Worm (Caenorhabditis elegans) whole organism, L4 larva: ENCODE data around the gene grld-1.

Experiments
- aha-1 ChIP-seq: fragments of 150-350 bp; peaks from one replicate; lab custom pipeline; 2014; ENCODE audit warnings: missing biosample characterization, missing genetic modification characterization
- ama-1 ChIP-seq: fragments of 150-350 bp; optimal IDR thresholded peaks from 2 replicates; lab custom pipeline; 2014; ENCODE audit warnings: inconsistent platforms, mixed read lengths
- ceh-20 ChIP-seq: fragments of 200-800 bp; sonication (Bioruptor generic); IDR thresholded peaks from 2 replicates; pipeline ENCODE4 v1.3.6; 2022; ENCODE audit warnings: missing genetic modification reagents, missing genetic modification characterization, missing compliant biosample characterization
- ceh-44 ChIP-seq: fragments of 200-800 bp; sonication (Bioruptor generic); IDR thresholded peaks from 2 replicates; pipeline ENCODE4 v1.3.6; 2022; ENCODE audit warnings: missing genetic modification reagents, missing genetic modification characterization, missing compliant biosample characterization
- ctbp-1 ChIP-seq: fragments of 200-800 bp; sonication (Bioruptor generic); IDR thresholded peaks from 2 replicates; pipeline ENCODE4 v1.3.6; 2022; ENCODE audit warnings: missing genetic modification reagents, missing genetic modification characterization, missing compliant biosample characterization
- dmd-9 ChIP-seq: fragments of 200-800 bp; sonication (Bioruptor generic); IDR thresholded peaks from 2 replicates; pipeline ENCODE4 v1.3.6; 2022; ENCODE audit warnings: missing genetic modification reagents, missing genetic modification characterization, missing compliant biosample characterization
- dpl-1 ChIP-seq: fragments of 150-350 bp; optimal IDR thresholded peaks from 2 replicates; lab custom pipeline; 2014; ENCODE audit warnings: missing biosample characterization, missing genetic modification reagents, missing genetic modification characterization
- fkh-10 ChIP-seq: fragments of 150-350 bp; optimal IDR thresholded peaks from 2 replicates; lab custom pipeline; 2014; ENCODE audit warnings: missing biosample characterization, missing genetic modification reagents, missing genetic modification characterization
- hlh-11 ChIP-seq: fragments of 200-800 bp; sonication (Bioruptor generic); optimal IDR thresholded peaks from 2 replicates; lab custom pipeline; 2018; ENCODE audit warnings: mild to moderate bottlenecking, missing genetic modification characterization, missing compliant biosample characterization
- hlh-30 ChIP-seq: sonication (generic microtip); optimal IDR thresholded peaks from 2 replicates; lab custom pipeline; 2017; ENCODE audit warnings: antibody characterized with exemption, mild to moderate bottlenecking, missing genetic modification characterization, missing compliant biosample characterization; ENCODE audit not compliant: insufficient read depth
- hmg-1.1 ChIP-seq: fragments of 200-800 bp; sonication (Bioruptor generic); IDR thresholded peaks from 2 replicates; pipeline ENCODE4 v1.3.6; 2022; ENCODE audit warnings: missing genetic modification reagents, missing genetic modification characterization, missing compliant biosample characterization
- jun-1 ChIP-seq: fragments of 150-350 bp; optimal IDR thresholded peaks from 2 replicates; lab custom pipeline; 2014; ENCODE audit warnings: missing biosample characterization, missing genetic modification reagents, missing genetic modification characterization
- lin-1 ChIP-seq: fragments of 200-800 bp; sonication (Bioruptor generic); IDR thresholded peaks from 2 replicates; pipeline ENCODE4 v1.3.6; 2022; ENCODE audit warnings: missing genetic modification reagents, missing genetic modification characterization, missing compliant biosample characterization
- lin-29 ChIP-seq: fragments of 200-800 bp; sonication (Bioruptor generic); IDR thresholded peaks from 2 replicates; pipeline ENCODE4 v1.3.6; 2022; ENCODE audit warnings: missing genetic modification reagents, missing genetic modification characterization, missing compliant biosample characterization
- madf-5 ChIP-seq, 2 experiments: fragments of 200-800 bp; sonication (Bioruptor generic); IDR thresholded peaks; 2 replicates each; pipeline ENCODE4 v1.3.6; 2022; ENCODE audit warnings: missing compliant biosample characterization in 2 of 2, missing genetic modification characterization in 2 of 2
- mdl-1 ChIP-seq, 2 experiments: fragments of 150-350 bp in 1 of 2; sonication (generic microtip) in 1 of 2; optimal IDR thresholded peaks; 2 replicates each; lab custom pipeline; 2014 to 2017; ENCODE audit warnings: missing biosample characterization in 2 of 2, missing genetic modification characterization in 2 of 2
- mes-2 ChIP-seq: sonication (generic microtip); optimal IDR thresholded peaks from 2 replicates; lab custom pipeline; 2016; ENCODE audit warnings: missing genotype, mild to moderate bottlenecking, missing genetic modification characterization, missing compliant biosample characterization; ENCODE audit not compliant: poor library complexity, severe bottlenecking
- nhr-28 ChIP-seq: fragments of 150-350 bp; optimal IDR thresholded peaks from 2 replicates; lab custom pipeline; 2014; ENCODE audit warnings: missing biosample characterization, missing genetic modification characterization
- nhr-48 ChIP-seq: sonication (generic microtip); optimal IDR thresholded peaks from 2 replicates; lab custom pipeline; 2016; ENCODE audit warnings: mild to moderate bottlenecking, missing genetic modification characterization, missing compliant biosample characterization
- php-3 ChIP-seq: fragments of 200-800 bp; sonication (Bioruptor generic); IDR thresholded peaks from 2 replicates; pipeline ENCODE4 v1.3.6; 2022; ENCODE audit warnings: missing genetic modification reagents, missing genetic modification characterization, missing compliant biosample characterization
- saeg-2 ChIP-seq: fragments of 200-800 bp; sonication (Bioruptor generic); IDR thresholded peaks from 2 replicates; pipeline ENCODE4 v1.3.6; 2022; ENCODE audit warnings: missing genetic modification reagents, missing genetic modification characterization, missing compliant biosample characterization
- sdz-12 ChIP-seq: fragments of 200-800 bp; sonication (Bioruptor generic); optimal IDR thresholded peaks from 2 replicates; lab custom pipeline; 2018; ENCODE audit warnings: mild to moderate bottlenecking, missing genetic modification characterization, missing compliant biosample characterization
- skn-1 ChIP-seq: fragments of 150-350 bp; optimal IDR thresholded peaks from 2 replicates; lab custom pipeline; 2014; ENCODE audit warnings: missing biosample characterization, missing genetic modification characterization
- snpc-1.2 ChIP-seq: fragments of 200-800 bp; sonication (Bioruptor generic); IDR thresholded peaks from 2 replicates; pipeline ENCODE4 v1.3.6; 2022; ENCODE audit warnings: missing genetic modification reagents, missing genetic modification characterization, missing compliant biosample characterization
- snpc-4 ChIP-seq: fragments of 150-350 bp; optimal IDR thresholded peaks from 2 replicates; lab custom pipeline; 2014; ENCODE audit warnings: missing biosample characterization, missing genetic modification characterization
- spr-1 ChIP-seq: sonication (generic microtip); optimal IDR thresholded peaks from 2 replicates; lab custom pipeline; 2016; ENCODE audit warnings: mild to moderate bottlenecking, missing genetic modification characterization, missing compliant biosample characterization
- tag-97 ChIP-seq: fragments of 200-800 bp; sonication (Bioruptor generic); IDR thresholded peaks from 2 replicates; pipeline ENCODE4 v1.3.6; 2022; ENCODE audit warnings: missing genetic modification characterization, missing compliant biosample characterization
- unc-62 ChIP-seq, 3 experiments: fragments of 150-350 bp in 1 of 3; sonication (generic microtip); optimal IDR thresholded peaks in 2 of 3; peaks in 1 of 3; 1 replicate in 1 of 3; 2 replicates in 2 of 3; lab custom pipeline; 2014 to 2017; ENCODE audit warnings: missing biosample characterization in 3 of 3, missing genetic modification characterization in 3 of 3, missing genetic modification reagents in 3 of 3, missing genotype in 1 of 3
- zip-11 ChIP-seq: fragments of 200-800 bp; sonication (Bioruptor generic); IDR thresholded peaks from 2 replicates; pipeline ENCODE4 v1.3.6; 2022; ENCODE audit warnings: missing genetic modification characterization, missing compliant biosample characterization

The grld-1 gene

DNA sequence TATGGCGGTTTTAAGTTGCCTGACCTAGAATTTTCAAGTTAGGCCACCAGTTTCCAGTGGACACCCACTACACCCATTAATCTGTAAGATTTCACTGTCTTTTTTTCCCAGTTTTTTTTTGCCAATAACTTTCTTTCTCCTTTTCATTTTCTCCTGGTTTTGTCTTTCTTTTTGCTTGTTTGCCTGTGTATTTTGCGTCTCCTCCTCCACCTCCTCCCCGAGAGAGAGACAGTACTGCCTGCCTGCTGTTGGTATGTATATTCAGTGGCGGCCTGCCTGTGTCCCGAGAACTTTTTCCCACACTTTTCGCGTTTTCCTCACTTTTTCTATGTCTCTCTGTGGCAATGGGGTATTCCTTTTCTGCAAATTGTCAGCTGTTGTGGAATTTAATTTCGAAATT is 44.3 kb downstream of the grld-1 start:
- TF ChIP-seq unc-62 (GFP tag; optimal IDR thresholded peaks at IDR 0.05 in 1 of 2; lab: Kevin White, UChicago) = no peak
- no peak for TF ChIP-seq unc-62 (tag; optimal IDR thresholded peaks at IDR 0.05; lab: Kevin White, UChicago)
- TF ChIP-seq ctbp-1 = no peak
- peak; percentile 60 for TF ChIP-seq aha-1

ce11 chrIV:80943-81342 is 44.8 kb downstream of the grld-1 start:
- no peak for TF ChIP-seq zip-11
- peak; percentile 9 for TF ChIP-seq aha-1

DNA sequence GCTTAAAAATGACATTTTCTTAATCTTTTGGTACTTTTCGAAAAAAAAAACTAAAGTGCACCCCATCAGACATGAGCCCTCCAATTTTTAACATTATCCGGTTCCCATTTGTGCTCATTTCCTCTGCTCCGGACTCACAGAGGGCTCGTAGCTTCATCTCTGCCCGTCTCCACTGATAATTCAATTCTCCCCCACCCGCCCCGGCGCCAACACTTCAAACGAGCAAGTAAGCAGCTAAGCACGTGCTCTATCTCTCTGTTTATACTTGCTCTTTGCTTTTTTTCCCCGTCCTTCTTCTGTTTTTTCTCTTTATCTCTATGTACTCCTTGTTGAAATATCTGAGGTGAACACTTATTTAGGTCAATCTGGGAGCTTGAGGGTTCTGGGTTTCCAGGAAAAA is 46.5 kb downstream of the grld-1 start, which contains the start of gene T05C7.9:
Gene T05C7.9, plus strand, starts transcription at position 72 of the 400 bp plus-strand sequence.
- TF ChIP-seq hlh-30 (tag; lab: Kevin White, UChicago) = peak; percentile 58
- TF ChIP-seq madf-5 (GFP tag; IDR thresholded peaks at IDR 0.05; lab: Robert Waterston, UW) = no peak
- peak; percentile 49 for TF ChIP-seq aha-1
- peak in 1 of 2 experiments; percentile 19 for TF ChIP-seq mdl-1 (tag; optimal IDR thresholded peaks at IDR 0.05; lab: Kevin White, UChicago)
- TF ChIP-seq ctbp-1 = peak; percentile 45; the same call in 1 of the 2 replicates
- 0 out of 2 replicates have a peak, but pooled peaks have one; percentile 27 for TF ChIP-seq hmg-1.1 (GFP tag; lab: Robert Waterston, UW)

ce11 chrIV:78206-78605 is 47.5 kb downstream of the grld-1 start:
- TF ChIP-seq php-3 (GFP tag; lab: Robert Waterston, UW) = peak; percentile 65; the same call in 1 of the 2 replicates
- no peak for TF ChIP-seq fkh-10 (GFP tag; lab: Kevin White, UChicago)
- TF ChIP-seq unc-62 (GFP tag; optimal IDR thresholded peaks at IDR 0.05 in 1 of 2; lab: Kevin White, UChicago) = peak in 1 of 2 experiments; percentile 74
- no peak for TF ChIP-seq unc-62 (tag; optimal IDR thresholded peaks at IDR 0.05; lab: Kevin White, UChicago)

DNA sequence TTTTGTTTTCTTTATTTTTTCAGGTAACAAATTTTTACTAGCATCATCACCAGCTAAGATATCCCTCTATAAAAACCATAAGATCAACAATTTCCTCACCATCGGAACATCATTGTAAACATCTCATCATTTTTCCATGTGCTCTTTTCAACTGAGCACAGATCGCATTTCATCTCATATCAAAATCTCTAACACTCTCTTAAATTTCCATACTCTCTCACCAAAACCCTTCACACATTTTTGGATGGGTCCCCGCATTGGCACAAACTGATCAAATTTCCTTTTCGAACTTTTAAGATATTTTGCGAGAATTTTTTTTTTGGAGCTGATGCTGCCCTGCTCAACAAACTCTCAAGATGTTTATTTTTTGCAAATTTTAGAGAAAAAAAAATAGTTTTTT is 48.3 kb downstream of the grld-1 start:
- TF ChIP-seq snpc-4 (tag; lab: Kevin White, UChicago) (no peak), unc-62 (GFP tag; optimal IDR thresholded peaks at IDR 0.05 in 1 of 2; lab: Kevin White, UChicago) (peak in 1 of 2 experiments; percentile 70), unc-62 (tag; optimal IDR thresholded peaks at IDR 0.05; lab: Kevin White, UChicago) (no peak)
- TF ChIP-seq, all 104 proteins: peak for 1

- TF ChIP-seq ama-1 (lab: Kevin White, UChicago) (no peak), unc-62 (GFP tag; optimal IDR thresholded peaks at IDR 0.05 in 1 of 2; lab: Kevin White, UChicago) (peak in 1 of 2 experiments; percentile 69), unc-62 (tag; optimal IDR thresholded peaks at IDR 0.05; lab: Kevin White, UChicago) (no peak)
Measured at ce11 chrIV:76070-76469, 49.7 kb downstream of the grld-1 start, which contains the start of gene T05C7.8. Gene T05C7.8 (plus strand): TSS chrIV:76370.

ce11 chrIV:73175-73574 is 52.6 kb downstream of the grld-1 start:
- TF ChIP-seq snpc-1.2 (GFP tag; lab: Robert Waterston, UW) (no peak), nhr-48 (tag; lab: Kevin White, UChicago) (no peak), sdz-12 (GFP tag; lab: Kevin White, UChicago) (no peak), lin-1 (GFP tag; lab: Robert Waterston, UW) (no peak), jun-1 (tag; lab: Kevin White, UChicago) (no peak), dpl-1 (GFP tag; lab: Kevin White, UChicago) (no peak), tag-97 (GFP tag; lab: Robert Waterston, UW) (no peak), spr-1 (tag; lab: Kevin White, UChicago) (no peak), ama-1 (lab: Kevin White, UChicago) (no peak), lin-29 (GFP tag; lab: Robert Waterston, UW) (no peak), saeg-2 (GFP tag; lab: Robert Waterston, UW) (no peak), ceh-44 (GFP tag; lab: Robert Waterston, UW) (no peak), mes-2 (tag; lab: Kevin White, UChicago) (no peak), nhr-28 (tag; lab: Kevin White, UChicago) (no peak), unc-62 (GFP tag; optimal IDR thresholded peaks at IDR 0.05 in 1 of 2; lab: Kevin White, UChicago) (no peak), unc-62 (tag; optimal IDR thresholded peaks at IDR 0.05; lab: Kevin White, UChicago) (no peak), skn-1 (no peak), ceh-20 (no peak), hlh-11 (no peak), dmd-9 (GFP tag; lab: Robert Waterston, UW) (no peak), ctbp-1 (no peak)
